Fruit fly (Drosophila melanogaster) S2 (cell line): ENCODE data around the gene mus301.

Experiments used
- CG8478 ChIP-seq: fragments of >200 bp; optimal IDR thresholded peaks from 2 replicates; lab custom pipeline; 2018
- CTCF ChIP-seq, 2 experiments: fragments of >200 bp; optimal IDR thresholded peaks; 2 replicates each; lab custom pipeline; 2018

The mus301 gene

DNA sequence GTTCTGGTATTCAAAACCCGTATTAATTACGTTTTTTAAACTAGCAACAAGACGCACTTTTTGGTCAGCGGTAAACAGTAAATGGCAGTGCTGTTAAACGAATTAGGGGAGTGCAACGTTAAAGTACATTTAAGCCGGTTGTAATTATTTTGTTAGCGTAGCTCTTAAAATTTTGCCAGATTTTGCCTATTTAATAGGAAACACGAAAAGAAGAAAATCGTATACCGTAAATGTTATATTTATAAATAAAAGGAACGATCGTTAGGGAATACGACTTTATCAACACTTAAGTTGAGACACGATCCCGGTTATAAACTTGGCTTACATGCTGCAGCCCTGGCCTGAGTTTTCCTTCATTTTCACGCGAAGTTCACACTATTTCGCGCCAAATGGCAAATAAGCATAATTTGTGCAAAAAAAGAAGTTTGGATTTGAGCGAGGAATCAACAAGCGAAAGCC, at the start of gene mus301, which contains the start of gene Setx:
TSS of gene mus301 (plus strand) at position 361 of the 459 bp plus-strand sequence.
TSS of gene Setx (minus strand) at position 51 of the 459 bp plus-strand sequence.
- TF ChIP-seq CG8478, result no peak
- TF ChIP-seq CTCF (optimal IDR thresholded peaks at IDR 0.05; lab: Kevin White, UChicago), result peak in 1 of 2 experiments; percentile 24

DNA sequence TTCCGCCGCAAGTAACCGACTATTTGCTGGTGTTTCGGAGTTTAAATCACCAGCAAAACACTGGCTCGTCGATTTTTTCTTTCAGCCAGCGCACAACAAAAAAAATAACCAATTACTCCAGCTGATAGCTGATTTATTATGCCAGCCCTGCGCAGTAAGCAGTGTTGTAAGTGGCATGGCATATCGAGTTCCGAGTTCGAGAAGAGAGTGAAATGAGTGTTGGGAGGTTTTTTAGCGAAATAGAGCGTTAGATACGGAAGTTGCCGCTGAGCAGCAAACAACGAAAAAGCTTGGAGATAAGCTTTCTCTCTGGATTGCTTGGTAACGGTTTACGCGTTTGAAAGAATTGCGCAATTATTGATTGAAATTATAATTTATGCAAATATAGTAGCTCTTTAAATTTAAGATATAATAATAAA, 45.9 kb upstream of the mus301 start, which contains the start of gene CG7565:
TSS of gene CG7565 (minus strand) at position 137 of the 419 bp plus-strand sequence.
- TF ChIP-seq CG8478, result no peak
- TF ChIP-seq CTCF (optimal IDR thresholded peaks at IDR 0.05; lab: Kevin White, UChicago), result no peak

DNA sequence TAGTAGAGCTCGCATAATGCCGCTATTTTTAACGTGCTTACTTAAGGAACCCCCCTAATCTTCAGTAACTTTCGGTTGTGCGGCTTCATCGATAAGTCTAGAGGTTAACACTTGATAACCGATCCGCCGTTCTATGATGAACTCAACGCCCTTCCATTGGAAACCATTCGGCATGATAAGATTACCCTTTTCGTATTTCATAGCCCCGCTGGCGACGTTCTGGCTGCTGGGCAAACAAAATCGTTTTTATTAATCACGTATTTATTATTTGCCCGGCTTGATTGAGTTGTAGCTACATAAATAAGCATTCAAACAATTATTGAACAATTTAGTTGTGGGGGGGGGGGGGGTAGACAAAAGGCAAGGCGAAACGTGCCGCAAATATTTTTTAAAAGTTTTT, 44.1 kb upstream of the mus301 start:
- TF ChIP-seq CTCF (optimal IDR thresholded peaks at IDR 0.05; lab: Kevin White, UChicago) (no peak), CG8478 (no peak)

DNA sequence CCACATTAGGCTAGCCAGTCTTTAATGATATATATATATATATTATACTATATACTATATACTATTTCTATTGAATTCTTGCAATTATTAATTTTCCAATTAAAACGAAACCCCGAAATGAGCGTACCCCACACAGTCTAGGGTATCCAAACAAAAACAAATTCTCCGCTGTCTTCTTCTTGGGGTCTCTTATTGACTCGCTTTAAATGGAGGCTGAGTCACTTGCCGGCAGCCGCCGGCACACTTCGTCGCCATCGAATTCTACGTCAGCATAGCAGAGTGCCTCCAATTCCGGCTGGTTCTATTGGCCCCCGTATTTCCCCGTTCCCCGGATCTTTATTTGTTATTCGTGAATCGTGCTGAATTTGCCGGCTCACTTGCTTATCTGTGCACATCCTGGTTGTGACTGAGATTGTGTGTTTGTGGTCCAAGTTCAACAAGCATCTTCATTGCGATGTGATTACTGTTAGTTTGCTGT, 42.9 kb upstream of the mus301 start:
- TF ChIP-seq CTCF (optimal IDR thresholded peaks at IDR 0.05; lab: Kevin White, UChicago) (no peak), CG8478 (no peak)

DNA sequence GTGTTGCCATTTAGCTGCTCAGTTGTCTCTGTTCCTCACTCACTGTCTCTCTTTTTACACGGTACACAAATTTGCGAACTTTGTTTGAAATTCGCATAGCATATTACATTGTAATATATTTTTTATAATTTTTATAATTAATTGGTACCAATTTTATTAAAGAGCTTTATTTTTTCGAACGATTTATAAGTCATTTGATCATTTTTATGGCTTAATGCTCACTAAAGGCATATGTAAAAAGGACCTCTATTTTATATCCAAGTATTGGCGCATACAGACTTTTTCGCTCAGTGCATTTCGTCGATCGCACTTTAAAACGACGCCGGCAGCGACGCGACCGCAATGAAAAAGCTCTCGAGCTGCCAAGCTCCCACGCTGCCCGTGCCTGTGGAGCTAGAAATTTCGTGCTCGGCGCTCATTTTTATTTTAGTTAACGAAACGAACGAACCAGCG, 41.5 kb upstream of the mus301 start:
- TF ChIP-seq CTCF (optimal IDR thresholded peaks at IDR 0.05; lab: Kevin White, UChicago) (no peak), CG8478 (no peak)

DNA sequence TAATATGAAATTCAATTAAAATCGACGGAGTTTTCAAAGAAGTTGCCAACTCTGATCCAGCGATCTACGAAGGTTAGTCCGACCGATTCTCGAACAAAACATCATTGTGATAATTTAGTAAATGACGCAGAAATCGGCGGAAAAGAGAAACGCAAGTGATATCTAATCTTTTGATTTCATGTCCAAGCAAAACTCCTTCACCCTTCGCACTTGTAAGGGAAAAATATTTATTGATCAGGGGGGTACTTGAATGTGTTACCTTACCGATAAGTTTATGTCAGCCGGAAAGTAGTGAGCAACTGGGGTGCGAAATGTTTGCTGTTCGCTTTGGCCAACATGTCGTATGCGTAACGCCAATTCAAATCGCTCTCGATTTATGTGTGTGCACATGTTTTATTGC, 40.5 kb upstream of the mus301 start:
- TF ChIP-seq CTCF (optimal IDR thresholded peaks at IDR 0.05; lab: Kevin White, UChicago) (no peak), CG8478 (no peak)

DNA sequence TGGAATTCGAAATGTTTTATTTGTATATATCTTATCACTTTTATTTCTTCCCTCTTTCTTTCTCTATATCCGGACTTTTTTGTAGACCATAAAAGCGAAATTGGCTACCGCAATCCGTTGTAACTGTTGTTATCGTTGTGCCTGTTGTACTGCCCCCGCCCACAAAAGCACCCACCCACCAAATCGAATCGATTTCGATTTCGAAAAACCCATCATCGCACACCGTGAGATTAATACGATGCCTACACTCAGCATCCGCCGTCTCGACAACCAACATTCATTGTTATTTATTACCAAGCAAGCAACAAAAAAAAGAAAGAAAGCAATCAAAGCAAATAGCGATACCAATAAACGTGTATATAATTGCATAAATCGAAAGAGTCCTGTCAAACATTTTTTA, 29.4 kb upstream of the mus301 start:
- TF ChIP-seq CG8478 (no peak), CTCF (optimal IDR thresholded peaks at IDR 0.05; lab: Kevin White, UChicago) (no peak)

DNA sequence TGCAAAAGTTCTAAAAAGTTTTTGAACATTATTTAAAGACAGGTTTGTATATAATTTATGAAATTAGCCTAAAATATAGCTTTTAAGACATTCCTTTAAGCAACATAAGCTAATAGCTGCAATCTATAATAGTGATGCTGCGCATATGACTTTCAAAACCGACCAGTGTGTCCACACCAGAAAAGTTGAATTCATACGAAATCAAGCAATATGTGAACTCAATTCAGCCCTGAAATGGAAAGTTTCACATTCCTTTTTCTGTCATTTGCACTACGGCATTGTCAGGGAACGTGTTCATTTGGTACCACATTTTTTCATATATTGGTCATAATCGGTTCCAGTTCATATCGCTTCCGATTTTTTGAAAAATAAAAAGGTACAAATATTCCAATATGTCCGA, 28.7 kb upstream of the mus301 start, which contains the start of gene fan:
TSS of gene fan (plus strand) at position 247 of the 400 bp plus-strand sequence.
- no peak for TF ChIP-seq CTCF (optimal IDR thresholded peaks at IDR 0.05; lab: Kevin White, UChicago)
- no peak for TF ChIP-seq CG8478

DNA sequence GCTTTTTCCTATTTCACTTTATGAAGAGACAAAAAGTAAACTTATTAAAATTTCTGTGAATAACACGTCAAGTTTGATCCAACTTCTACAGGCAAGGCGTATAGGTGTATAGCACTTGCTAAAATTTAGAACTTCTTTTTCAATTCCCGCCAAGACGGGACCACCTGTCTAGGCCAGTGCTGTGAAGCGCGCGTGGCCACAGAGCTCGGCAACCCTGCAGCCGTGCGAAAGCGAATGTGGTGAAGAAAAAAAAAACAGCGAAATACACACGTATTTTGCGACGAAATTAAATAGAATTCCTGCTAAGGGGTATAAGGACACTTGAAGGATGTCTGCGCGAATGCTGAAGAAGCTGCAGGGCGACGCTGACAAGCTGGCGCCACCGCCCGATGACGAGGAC, 27.4 kb upstream of the mus301 start, which contains the start of gene Nulp1:
TSS of gene Nulp1 (plus strand) at position 198 of the 400 bp plus-strand sequence.
- TF ChIP-seq CG8478 (no peak), CTCF (optimal IDR thresholded peaks at IDR 0.05; lab: Kevin White, UChicago) (no peak)

DNA sequence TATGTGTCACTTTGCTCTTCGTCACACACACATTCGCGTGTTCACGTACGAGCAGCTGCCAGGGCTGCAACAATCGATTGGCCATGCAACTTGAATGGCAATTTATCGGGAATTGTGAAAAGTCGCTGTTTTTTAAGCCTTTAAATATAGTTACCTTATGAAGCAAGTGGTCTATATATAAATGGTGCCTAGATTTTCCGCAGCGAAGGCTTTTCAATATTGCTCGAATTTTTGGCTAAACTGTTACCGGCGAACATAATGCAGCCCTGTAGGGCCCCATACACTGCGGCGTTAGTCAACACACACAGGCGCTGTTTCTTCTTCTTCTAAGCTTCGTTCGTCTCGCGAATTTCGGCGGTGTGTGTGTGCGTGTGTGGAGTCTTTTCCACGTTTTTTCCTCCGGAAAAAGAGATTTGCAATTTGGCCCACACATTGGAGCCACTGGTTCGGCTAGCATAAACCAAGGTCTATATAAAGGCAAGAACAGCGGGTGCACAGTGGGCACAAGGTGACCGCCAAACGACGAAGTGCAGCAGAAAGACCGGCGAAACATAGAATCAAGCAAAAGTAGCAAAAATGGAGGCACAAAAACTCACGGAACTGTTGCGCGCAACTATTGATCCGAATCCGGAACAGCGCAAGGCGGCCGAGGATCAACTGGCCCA, 21.6 kb upstream of the mus301 start, which contains the start of the genes Arp3 and msk:
TSS of gene Arp3 (minus strand) at position 39 of the 665 bp plus-strand sequence.
TSS of gene msk (plus strand) at position 316 of the 665 bp plus-strand sequence.
- TF ChIP-seq CTCF (optimal IDR thresholded peaks at IDR 0.05; lab: Kevin White, UChicago) (peak in 1 of 2 experiments; percentile 16), CG8478 (no peak)

DNA sequence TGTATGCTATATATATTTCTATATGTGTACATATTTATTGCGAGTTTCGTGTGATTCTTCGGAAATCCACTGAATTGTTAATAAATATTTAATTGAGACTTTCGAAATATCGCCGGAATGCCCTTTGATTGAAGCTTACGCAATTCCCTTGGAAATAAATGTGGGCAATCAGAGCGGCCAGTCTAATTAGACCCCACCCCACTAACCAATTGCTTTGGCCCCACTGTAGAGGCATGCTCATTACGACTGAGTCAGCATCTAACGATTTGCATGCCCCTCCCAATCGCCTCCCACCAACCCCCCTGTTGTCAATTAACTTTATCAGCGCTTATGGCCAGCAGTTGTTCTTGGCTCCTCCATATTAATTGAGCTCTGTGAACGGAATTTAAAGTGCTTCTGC, 20.8 kb upstream of the mus301 start:
- no peak for TF ChIP-seq CG8478
- TF ChIP-seq CTCF (optimal IDR thresholded peaks at IDR 0.05; lab: Kevin White, UChicago), result no peak

DNA sequence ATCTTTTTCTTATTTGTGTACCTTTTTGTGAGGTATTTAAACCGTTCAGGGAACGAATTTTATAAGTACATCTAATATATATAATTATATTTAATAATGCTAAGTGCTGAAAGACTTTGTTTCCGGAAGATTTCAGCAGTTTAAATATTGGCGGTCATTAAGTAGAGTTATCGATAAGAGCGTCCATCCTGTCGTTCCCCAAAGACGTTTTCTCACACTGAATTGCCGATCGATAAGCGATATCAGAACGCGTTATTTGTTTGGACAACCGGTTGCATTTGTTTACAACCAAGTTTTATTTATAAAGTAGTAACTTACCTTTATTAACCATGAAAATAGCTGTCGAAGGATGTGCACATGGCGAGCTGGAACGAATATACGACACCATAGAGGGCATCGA, 16.0 kb upstream of the mus301 start, which contains the start of gene ldbr:
TSS of gene ldbr (plus strand) at position 238 of the 400 bp plus-strand sequence.
- TF ChIP-seq CTCF (optimal IDR thresholded peaks at IDR 0.05; lab: Kevin White, UChicago), result no peak
- no peak for TF ChIP-seq CG8478

DNA sequence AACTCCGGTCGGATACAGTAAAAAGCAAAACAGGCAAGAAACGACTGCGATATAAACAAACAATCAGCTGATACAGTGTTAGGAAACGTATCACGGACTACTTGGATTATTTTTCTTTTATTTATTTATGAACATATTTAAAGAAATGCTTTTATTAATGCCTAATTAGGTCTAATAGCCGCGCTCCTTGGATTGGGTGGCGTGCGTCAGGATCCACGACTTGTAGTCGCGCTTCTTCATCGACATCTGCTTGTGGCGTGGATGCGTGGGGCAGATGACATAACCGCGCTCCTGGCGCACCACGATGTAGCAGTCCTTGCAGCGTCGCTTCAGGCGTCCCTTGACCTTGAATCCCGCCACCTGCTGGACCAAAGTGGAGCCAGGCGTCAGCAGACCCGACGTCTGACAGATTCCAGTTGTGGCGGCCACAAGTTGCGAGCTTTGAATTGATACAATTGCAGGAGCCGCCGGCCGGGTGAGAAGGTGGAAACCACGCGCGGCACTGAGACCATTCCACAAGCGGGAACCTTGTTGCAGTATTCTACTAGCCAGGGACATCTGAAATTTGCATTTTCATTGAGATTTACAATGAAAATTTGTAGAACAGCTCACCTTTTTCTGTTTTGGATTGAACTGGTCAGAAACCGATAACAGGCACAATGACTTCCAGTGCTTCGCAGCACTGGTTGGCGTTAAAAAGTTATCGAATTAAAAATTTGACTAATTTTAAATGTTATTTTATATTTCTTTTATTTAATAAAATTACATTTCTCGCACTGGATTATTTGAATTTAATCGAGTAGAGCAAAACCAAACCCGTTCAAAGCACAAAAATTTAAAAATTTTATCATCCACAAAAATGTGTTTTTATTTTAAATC, 12.9 kb upstream of the mus301 start, which contains the start of the genes CG7550 and mRpL36:
TSS of gene CG7550 (minus strand) at position 51 of the 879 bp plus-strand sequence.
TSS of gene mRpL36 (minus strand) at position 652 of the 879 bp plus-strand sequence.
- TF ChIP-seq CG8478 (no peak), CTCF (optimal IDR thresholded peaks at IDR 0.05; lab: Kevin White, UChicago) (no peak)

DNA sequence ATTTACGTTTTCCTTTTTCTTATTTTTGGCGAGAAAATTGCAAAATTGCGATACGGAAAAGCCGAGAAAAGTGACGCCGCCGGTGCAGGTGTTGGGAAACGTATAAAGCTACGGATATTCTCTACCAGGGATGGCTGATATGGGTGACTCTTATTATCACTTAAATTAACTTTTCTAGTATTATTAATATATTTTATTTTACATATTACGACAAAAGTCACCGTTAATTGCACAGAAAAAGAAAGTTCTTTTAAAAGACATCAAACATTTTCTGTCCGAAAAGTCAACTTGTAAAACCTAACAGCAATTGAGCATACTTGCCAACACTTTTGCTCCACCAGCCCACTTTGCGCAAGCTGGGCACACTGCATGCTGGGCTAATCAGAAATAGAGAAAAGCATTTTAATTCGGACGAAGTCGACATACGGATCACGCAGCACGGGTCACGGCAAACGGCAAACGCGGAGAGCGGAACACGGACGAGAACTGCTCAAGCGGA, 9.8 kb upstream of the mus301 start, which contains the start of the genes Cds and Uba2:
TSS of gene Cds (plus strand) at position 51 of the 499 bp plus-strand sequence.
TSS of gene Uba2 (minus strand) at position 107 of the 499 bp plus-strand sequence.
- TF ChIP-seq CTCF (optimal IDR thresholded peaks at IDR 0.05; lab: Kevin White, UChicago) (no peak), CG8478 (no peak)
